Fruit fly (Drosophila melanogaster): ENCODE measurements around the gene mTerf5.

Gene mTerf5

dm6 chr3R:18255281-18255680 lies 31.8 kb upstream of the mTerf5 start, which contains the start of the genes Ada2a, Polr2D, Tgs1 and moi (continued):
- peak; percentile 9 for TF ChIP-seq CG2120 (GFP tag; optimal IDR thresholded peaks at IDR 0.05)
- peak; percentile 64 for TF ChIP-seq sna (GFP tag; IDR thresholded peaks at IDR 0.05; ENCODE audit: partially characterized antibody)
- TF ChIP-seq Doc3 (GFP tag; IDR thresholded peaks at IDR 0.05; ENCODE audit: partially characterized antibody): peak; percentile 76
- no peak for TF ChIP-seq pfk (GFP tag; optimal IDR thresholded peaks at IDR 0.05)
- TF ChIP-seq CG9437 (GFP tag; optimal IDR thresholded peaks at IDR 0.05): no peak
- no peak for TF ChIP-seq CG9876 (GFP tag; optimal IDR thresholded peaks at IDR 0.05)
- TF ChIP-seq CG2116 (GFP tag; optimal IDR thresholded peaks at IDR 0.05): peak; percentile 66
- no peak for TF ChIP-seq CG10267 (tag; optimal IDR thresholded peaks at IDR 0.05)
- TF ChIP-seq Mrtf (GFP tag; IDR thresholded peaks at IDR 0.05): no peak
- TF ChIP-seq hkb (optimal IDR thresholded peaks at IDR 0.05): peak; percentile 47
- TF ChIP-seq hkb (GFP tag; IDR thresholded peaks at IDR 0.05): no peak
- no peak for TF ChIP-seq cad (GFP tag; optimal IDR thresholded peaks at IDR 0.05)
- no peak for TF ChIP-seq PHDP (tag; optimal IDR thresholded peaks at IDR 0.05)
- no peak for TF ChIP-seq gsb-n (tag; optimal IDR thresholded peaks at IDR 0.05)
- TF ChIP-seq CG6813 (GFP tag; optimal IDR thresholded peaks at IDR 0.05): no peak
- TF ChIP-seq CG3847 (GFP tag; IDR thresholded peaks at IDR 0.05): 0 out of 2 replicates have a peak, but pooled peaks have one; percentile 33
- TF ChIP-seq CG16863 (GFP tag; optimal IDR thresholded peaks at IDR 0.05): no peak
- peak; percentile 42; the same call in 1 of the 2 replicates for TF ChIP-seq CG2129 (GFP tag; IDR thresholded peaks at IDR 0.05; ENCODE audit: partially characterized antibody)
- no peak for TF ChIP-seq ERR (GFP tag; optimal IDR thresholded peaks at IDR 0.05)
- TF ChIP-seq chinmo (GFP tag; IDR thresholded peaks at IDR 0.05; ENCODE audit: partially characterized antibody): 0 out of 4 replicates have a peak, but pooled peaks have one; percentile 73
- TF ChIP-seq onecut (GFP tag; IDR thresholded peaks at IDR 0.05): no peak
- TF ChIP-seq emc (GFP tag; optimal IDR thresholded peaks at IDR 0.05): no peak
- TF ChIP-seq jumu (GFP tag; optimal IDR thresholded peaks at IDR 0.05): no peak
- TF ChIP-seq twi (tag; optimal IDR thresholded peaks at IDR 0.05): no peak
- no peak for TF ChIP-seq CG12299 (tag; optimal IDR thresholded peaks at IDR 0.05)
- peak; percentile 63 for TF ChIP-seq CHES-1-like (GFP tag; optimal IDR thresholded peaks at IDR 0.05)
- peak; percentile 66 for TF ChIP-seq inv (GFP tag; IDR thresholded peaks at IDR 0.05; ENCODE audit: partially characterized antibody)
- no peak for TF ChIP-seq slou (GFP tag; optimal IDR thresholded peaks at IDR 0.05)
- TF ChIP-seq CG32532 (GFP tag; IDR thresholded peaks at IDR 0.05): no peak
- no peak for TF ChIP-seq psq (GFP tag; optimal IDR thresholded peaks at IDR 0.05)
- no peak for TF ChIP-seq CG8944 (GFP tag; optimal IDR thresholded peaks at IDR 0.05)
- no peak for TF ChIP-seq nerfin-2 (GFP tag; IDR thresholded peaks at IDR 0.05; ENCODE audit: partially characterized antibody)
- no peak for TF ChIP-seq MTF-1 (GFP tag; optimal IDR thresholded peaks at IDR 0.05; ENCODE audit: borderline replicate concordance)
- TF ChIP-seq Hey (tag; optimal IDR thresholded peaks at IDR 0.05): no peak
- TF ChIP-seq fd96Cb (tag; optimal IDR thresholded peaks at IDR 0.05): no peak
- TF ChIP-seq Blimp-1 (GFP tag; optimal IDR thresholded peaks at IDR 0.05): no peak
- peak; percentile 92 for TF ChIP-seq CG4617 (GFP tag; optimal IDR thresholded peaks at IDR 0.05; ENCODE audit: borderline replicate concordance)
- TF ChIP-seq Sin3A (optimal IDR thresholded peaks at IDR 0.05): peak; percentile 56
- no peak for TF ChIP-seq CG12744 (GFP tag; optimal IDR thresholded peaks at IDR 0.05)
- no peak for TF ChIP-seq CG9727 (GFP tag; optimal IDR thresholded peaks at IDR 0.05)
- TF ChIP-seq CG4328 (GFP tag; optimal IDR thresholded peaks at IDR 0.05): no peak
- TF ChIP-seq mld (GFP tag; IDR thresholded peaks at IDR 0.05; ENCODE audit: partially characterized antibody): peak; percentile 74; the same call in 2 of the 3 replicates
- TF ChIP-seq Side (GFP tag; optimal IDR thresholded peaks at IDR 0.05): no peak
- TF ChIP-seq CG7963 (GFP tag; IDR thresholded peaks at IDR 0.05; ENCODE audit: partially characterized antibody): peak; percentile 46; the same call in 2 of the 3 replicates
- TF ChIP-seq Hr78 (GFP tag; optimal IDR thresholded peaks at IDR 0.05): no peak
- TF ChIP-seq hbn (GFP tag; IDR thresholded peaks at IDR 0.05; ENCODE audit: partially characterized antibody): peak; percentile 72
- peak; percentile 78 for TF ChIP-seq CG9797 (GFP tag; optimal IDR thresholded peaks at IDR 0.05)
- peak; percentile 84 for TF ChIP-seq amos (GFP tag; IDR thresholded peaks at IDR 0.05; ENCODE audit: partially characterized antibody)
- no peak for TF ChIP-seq CG16815 (GFP tag; optimal IDR thresholded peaks at IDR 0.05)
- peak; percentile 49 for TF ChIP-seq stwl (tag; optimal IDR thresholded peaks at IDR 0.05)
